Worm (Caenorhabditis elegans): ENCODE results near the gene ZC395.4.

DNA sequence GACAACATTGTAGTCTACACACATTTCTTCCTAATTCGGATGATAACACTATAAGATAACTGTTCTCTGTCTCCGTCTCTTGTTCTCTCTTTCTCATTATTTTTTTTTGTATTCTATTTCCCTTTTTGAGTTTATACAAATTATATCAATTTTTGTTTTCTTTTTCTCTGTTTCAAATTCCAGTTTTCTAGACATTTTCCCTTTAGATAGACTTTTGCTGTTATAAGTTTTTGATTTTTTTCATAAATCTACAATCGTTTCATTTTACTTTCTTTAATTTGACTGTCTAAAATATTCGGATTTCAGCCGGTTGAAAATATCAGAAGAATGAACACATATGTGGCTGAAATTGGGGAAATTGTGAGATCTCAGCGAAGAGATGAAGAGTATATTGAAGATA, 33.8 kb upstream of the ZC395.4 start, which contains the start of gene prx-10:
- TF ChIP-seq ceh-20 (GFP tag; IDR thresholded peaks at IDR 0.05) (no peak), nhr-28 (tag; optimal IDR thresholded peaks at IDR 0.05) (peak; percentile 79), ces-1 (GFP tag; optimal IDR thresholded peaks at IDR 0.05) (no peak), daf-19 (GFP tag; conservative IDR thresholded peaks at IDR 0.05) (no peak), lin-29 (GFP tag; IDR thresholded peaks at IDR 0.05) (no peak), ceh-82 (tag; optimal IDR thresholded peaks at IDR 0.05) (no peak), ama-1 (optimal IDR thresholded peaks at IDR 0.05) (no peak), lin-39 (tag; optimal IDR thresholded peaks at IDR 0.05) (no peak)
